Fruit fly (Drosophila melanogaster) whole organism, embryonic: ENCODE data around the gene Crys.
A peak's percentile ranks its signal among the peaks of the same experiment; 100 is the strongest.

Experiments used
- Atf6 ChIP-seq: fragments of 200-800 bp; sonication (Bioruptor generic); IDR thresholded peaks from 2 replicates; pipeline ENCODE4 v1.3.6; 2022; ENCODE audit warnings: missing biosample characterization, missing genetic modification characterization
- BEAF-32 ChIP-seq: fragments of 200-800 bp; sonication (Bioruptor generic); optimal IDR thresholded peaks from 3 replicates; lab custom pipeline; 2017; ENCODE audit warnings: missing biosample characterization, missing genetic modification characterization, mild to moderate bottlenecking, moderate library complexity, missing genetic modification reagents
- CG10654 ChIP-seq: fragments of 200-800 bp; sonication (Bioruptor generic); optimal IDR thresholded peaks from 2 replicates; lab custom pipeline; 2016; ENCODE audit warnings: missing biosample characterization, missing genetic modification characterization
- CG11504 ChIP-seq: fragments of 200-800 bp; sonication (Bioruptor generic); optimal IDR thresholded peaks from 3 replicates; lab custom pipeline; 2019; ENCODE audit warnings: missing biosample characterization, mild to moderate bottlenecking, missing genetic modification characterization, moderate library complexity
- CG11560 ChIP-seq: fragments of 200-800 bp; sonication (Bioruptor generic); IDR thresholded peaks from 3 replicates; pipeline ENCODE4 v1.3.6; 2022; ENCODE audit warnings: missing biosample characterization, missing genetic modification characterization
- CG12071 ChIP-seq: fragments of 200-800 bp; sonication (Bioruptor generic); optimal IDR thresholded peaks from 3 replicates; lab custom pipeline; 2018; ENCODE audit warnings: missing biosample characterization, mild to moderate bottlenecking, missing genetic modification characterization
- CG12659 ChIP-seq: fragments of 200-800 bp; sonication (Bioruptor generic); optimal IDR thresholded peaks from 3 replicates; lab custom pipeline; 2017; ENCODE audit warnings: mild to moderate bottlenecking, missing biosample characterization, missing genetic modification reagents, missing genetic modification characterization
- CG12744 ChIP-seq: fragments of 200-800 bp; sonication (Bioruptor generic); optimal IDR thresholded peaks from 2 replicates; lab custom pipeline; 2016; ENCODE audit warnings: missing biosample characterization, missing genetic modification characterization
- CG13424 ChIP-seq: fragments of 200-800 bp; sonication (Bioruptor generic); optimal IDR thresholded peaks from 2 replicates; lab custom pipeline; 2019; ENCODE audit warnings: missing biosample characterization, mild to moderate bottlenecking, missing genetic modification characterization, moderate library complexity
- CG14050 ChIP-seq: fragments of 200-800 bp; sonication (Bioruptor generic); IDR thresholded peaks from 3 replicates; pipeline ENCODE4 v1.3.6; 2022; ENCODE audit warnings: missing biosample characterization, missing genetic modification characterization
- CG14441 ChIP-seq: fragments of 200-800 bp; sonication (Bioruptor generic); IDR thresholded peaks from 2 replicates; pipeline ENCODE4 v1.3.6; 2022; ENCODE audit warnings: missing biosample characterization, missing genetic modification characterization
- CG15514 ChIP-seq: fragments of 200-800 bp; sonication (Bioruptor generic); optimal IDR thresholded peaks from 3 replicates; lab custom pipeline; 2017; ENCODE audit warnings: missing biosample characterization, missing genetic modification characterization, mild to moderate bottlenecking, moderate library complexity, missing genetic modification reagents
- CG1603 ChIP-seq: fragments of 200-800 bp; sonication (Bioruptor generic); optimal IDR thresholded peaks from 2 replicates; lab custom pipeline; 2019; ENCODE audit warnings: missing biosample characterization, mild to moderate bottlenecking, missing genetic modification characterization, moderate library complexity
- CG17328 ChIP-seq: fragments of 200-800 bp; sonication (Bioruptor generic); IDR thresholded peaks from 2 replicates; pipeline ENCODE4 v1.3.6; 2022; ENCODE audit warnings: missing biosample characterization, missing genetic modification characterization
- CG17385 ChIP-seq: fragments of 200-800 bp; sonication (Bioruptor generic); optimal IDR thresholded peaks from 3 replicates; lab custom pipeline; 2018; ENCODE audit warnings: missing biosample characterization, mild to moderate bottlenecking, missing genetic modification characterization
- CG18619 ChIP-seq: fragments of 200-800 bp; sonication (Bioruptor generic); optimal IDR thresholded peaks from 3 replicates; lab custom pipeline; 2017; ENCODE audit warnings: missing biosample characterization, mild to moderate bottlenecking, missing genetic modification characterization
- CG2120 ChIP-seq: fragments of 200-800 bp; sonication (Bioruptor generic); optimal IDR thresholded peaks from 3 replicates; lab custom pipeline; 2016; ENCODE audit warnings: missing biosample characterization, missing genetic modification characterization
- CG2678 ChIP-seq: fragments of 200-800 bp; sonication (Bioruptor generic); optimal IDR thresholded peaks from 3 replicates; lab custom pipeline; 2019; ENCODE audit warnings: missing biosample characterization, mild to moderate bottlenecking, missing genetic modification characterization, moderate library complexity
- CG32532 ChIP-seq: fragments of 200-800 bp; sonication (Bioruptor generic); IDR thresholded peaks from 2 replicates; pipeline ENCODE4 v1.3.6; 2022; ENCODE audit warnings: missing biosample characterization, missing genetic modification characterization
- CG32772 ChIP-seq: fragments of 200-800 bp; sonication (Bioruptor generic); IDR thresholded peaks from 2 replicates; pipeline ENCODE4 v1.3.6; 2022; ENCODE audit warnings: missing biosample characterization, missing genetic modification characterization
- CG33213 ChIP-seq: fragments of 200-800 bp; sonication (Bioruptor generic); optimal IDR thresholded peaks from 3 replicates; lab custom pipeline; 2016; ENCODE audit warnings: missing biosample characterization, missing genetic modification characterization
- CG3847 ChIP-seq: fragments of 200-800 bp; sonication (Bioruptor generic); IDR thresholded peaks from 2 replicates; pipeline ENCODE4 v1.3.6; 2022; ENCODE audit warnings: missing biosample characterization, missing genetic modification characterization
- CG4328 ChIP-seq: fragments of 200-800 bp; sonication (Bioruptor generic); optimal IDR thresholded peaks from 3 replicates; lab custom pipeline; 2017; ENCODE audit warnings: missing biosample characterization, missing genetic modification reagents, missing genetic modification characterization
- CG6654 ChIP-seq: fragments of 200-800 bp; sonication (Bioruptor generic); optimal IDR thresholded peaks from 2 replicates; lab custom pipeline; 2017; ENCODE audit warnings: missing biosample characterization, mild to moderate bottlenecking, missing genetic modification characterization
- CG6683 ChIP-seq: fragments of 200-800 bp; sonication (Bioruptor generic); optimal IDR thresholded peaks from 2 replicates; lab custom pipeline; 2017; ENCODE audit warnings: missing biosample characterization, mild to moderate bottlenecking, missing genetic modification characterization, missing genetic modification reagents
- CG9932 ChIP-seq: fragments of 200-800 bp; sonication (Bioruptor generic); IDR thresholded peaks from 2 replicates; pipeline ENCODE4 v1.3.6; 2022; ENCODE audit warnings: missing biosample characterization, missing genetic modification characterization
- D19B ChIP-seq: fragments of 200-800 bp; sonication (Bioruptor generic); optimal IDR thresholded peaks from 2 replicates; lab custom pipeline; 2017; ENCODE audit warnings: missing biosample characterization, mild to moderate bottlenecking, missing genetic modification characterization
- Dip3 ChIP-seq: fragments of 200-800 bp; sonication (Bioruptor generic); optimal IDR thresholded peaks from 3 replicates; lab custom pipeline; 2016; ENCODE audit warnings: missing biosample characterization, missing genetic modification characterization
- Fer3 ChIP-seq: fragments of 200-800 bp; sonication (Bioruptor generic); optimal IDR thresholded peaks from 2 replicates; lab custom pipeline; 2018; ENCODE audit warnings: missing biosample characterization, mild to moderate bottlenecking, missing genetic modification characterization, moderate library complexity
- GATAe ChIP-seq: fragments of 200-800 bp; sonication (Bioruptor generic); conservative IDR thresholded peaks from 2 replicates; pipeline ENCODE4 v1.3.6; 2022; ENCODE audit warnings: missing biosample characterization, missing genetic modification characterization
- H2.0 ChIP-seq: fragments of 200-800 bp; sonication (Bioruptor generic); IDR thresholded peaks from 2 replicates; pipeline ENCODE4 v1.3.6; 2022; ENCODE audit warnings: missing biosample characterization, missing genetic modification characterization
- Hmr ChIP-seq: fragments of 200-800 bp; sonication (Bioruptor generic); optimal IDR thresholded peaks from 3 replicates; lab custom pipeline; 2017; ENCODE audit warnings: mild to moderate bottlenecking, missing biosample characterization, missing genetic modification reagents, missing genetic modification characterization
- Hr39 ChIP-seq: fragments of >200 bp; optimal IDR thresholded peaks from 2 replicates; lab custom pipeline; 2017
- NFAT ChIP-seq: fragments of 200-800 bp; sonication (Bioruptor generic); IDR thresholded peaks from 2 replicates; pipeline ENCODE4 v1.3.6; 2022; ENCODE audit warnings: missing biosample characterization, missing genetic modification characterization
- NfI ChIP-seq: fragments of 200-800 bp; sonication (Bioruptor generic); optimal IDR thresholded peaks from 3 replicates; lab custom pipeline; 2018; ENCODE audit warnings: missing biosample characterization, mild to moderate bottlenecking, missing genetic modification characterization, moderate library complexity
- Poxn ChIP-seq: fragments of 200-800 bp; sonication (Bioruptor generic); IDR thresholded peaks from 2 replicates; pipeline ENCODE4 v1.3.6; 2022; ENCODE audit warnings: missing biosample characterization, missing genetic modification characterization
- Ptx1 ChIP-seq: fragments of 200-800 bp; sonication (Bioruptor generic); IDR thresholded peaks from 2 replicates; pipeline ENCODE4 v1.3.6; 2022; ENCODE audit warnings: missing biosample characterization, missing genetic modification characterization
- cad ChIP-seq: fragments of >200 bp; optimal IDR thresholded peaks from 2 replicates; lab custom pipeline; 2017; ENCODE audit warnings: missing biosample characterization, missing genetic modification characterization
- chm ChIP-seq: fragments of 200-800 bp; sonication (Bioruptor generic); IDR thresholded peaks from 2 replicates; pipeline ENCODE4 v1.3.6; 2022; ENCODE audit warnings: missing biosample characterization, missing genetic modification characterization
- croc ChIP-seq: fragments of 200-800 bp; sonication (Bioruptor generic); conservative IDR thresholded peaks from 3 replicates; pipeline ENCODE4 v1.3.6; 2022; ENCODE audit warnings: missing biosample characterization, missing genetic modification characterization
- fd3F ChIP-seq: fragments of 200-800 bp; sonication (Bioruptor generic); optimal IDR thresholded peaks from 2 replicates; lab custom pipeline; 2018; ENCODE audit warnings: missing biosample characterization, mild to moderate bottlenecking, missing genetic modification characterization, moderate library complexity
- grn ChIP-seq: fragments of 200-800 bp; sonication (Bioruptor generic); optimal IDR thresholded peaks from 3 replicates; lab custom pipeline; 2017; ENCODE audit warnings: missing biosample characterization, missing genetic modification characterization
- gro ChIP-seq: fragments of 200-800 bp; sonication (Bioruptor generic); optimal IDR thresholded peaks from 2 replicates; lab custom pipeline; 2016; ENCODE audit warnings: missing biosample characterization, missing genetic modification characterization
- lilli ChIP-seq: fragments of 200-800 bp; sonication (Bioruptor generic); optimal IDR thresholded peaks from 3 replicates; lab custom pipeline; 2016; ENCODE audit warnings: missing biosample characterization, missing genetic modification characterization
- org-1 ChIP-seq: fragments of 200-800 bp; sonication (Bioruptor generic); optimal IDR thresholded peaks from 2 replicates; lab custom pipeline; 2017; ENCODE audit warnings: missing biosample characterization, missing genetic modification characterization
- pan ChIP-seq, 4 experiments: fragments of >200 bp in 3 of 4; fragments of 200-800 bp in 1 of 4; sonication (Bioruptor generic) in 1 of 4; optimal IDR thresholded peaks in 3 of 4; IDR thresholded peaks in 1 of 4; 2 replicates each; pipeline versions ENCODE4 v1.3.6 to Lab custom; 2017 to 2022; ENCODE audit warnings: missing biosample characterization in 2 of 4, missing genetic modification characterization in 2 of 4, mixed read lengths in 1 of 4
- prd ChIP-seq, 3 experiments: fragments of >200 bp in 2 of 3; fragments of 200-800 bp in 1 of 3; sonication (Bioruptor generic) in 1 of 3; optimal IDR thresholded peaks in 2 of 3; IDR thresholded peaks in 1 of 3; 2 replicates in 2 of 3; 3 replicates in 1 of 3; pipeline versions ENCODE4 v1.3.6 to Lab custom; 2017 to 2022; ENCODE audit warnings: missing biosample characterization in 1 of 3, missing genetic modification characterization in 1 of 3
- repo ChIP-seq: fragments of 200-800 bp; sonication (Bioruptor generic); optimal IDR thresholded peaks from 2 replicates; lab custom pipeline; 2016; ENCODE audit warnings: missing biosample characterization, missing genetic modification characterization
- tap ChIP-seq: fragments of 200-800 bp; optimal IDR thresholded peaks from 3 replicates; lab custom pipeline; 2019; ENCODE audit warnings: missing biosample characterization, mild to moderate bottlenecking, missing genetic modification characterization, moderate library complexity

Crys gene

dm6 chr2L:11902483-11902882 is 41.4 kb upstream of the Crys start (continued):
- TF ChIP-seq CG12659 (peak; percentile 3), CG12744 (GFP tag; lab: Kevin White, UChicago) (no peak), CG9932 (GFP tag; lab: Robert Waterston, UW) (peak; percentile 50), CG32532 (peak; percentile 67), NFAT (GFP tag; lab: Robert Waterston, UW) (0 out of 2 replicates have a peak, but pooled peaks have one; percentile 13), grn (GFP tag; lab: Kevin White, UChicago) (no peak), CG6654 (no peak), lilli (GFP tag; lab: Kevin White, UChicago) (peak; percentile 51), CG10654 (no peak), prd (optimal IDR thresholded peaks at IDR 0.05; lab: Kevin White, UChicago) (no peak), prd (GFP tag; IDR thresholded peaks at IDR 0.05; lab: Robert Waterston, UW) (peak; percentile 55; the same call in 1 of the 3 replicates), repo (no peak), CG3847 (GFP tag; lab: Robert Waterston, UW) (0 out of 2 replicates have a peak, but pooled peaks have one; percentile 16), CG2678 (peak; percentile 51), CG18619 (peak; percentile 22), org-1 (GFP tag; lab: Kevin White, UChicago) (peak; percentile 7), pan (optimal IDR thresholded peaks at IDR 0.05; lab: Kevin White, UChicago) (no peak), pan (GFP tag; optimal IDR thresholded peaks at IDR 0.05 in 1 of 2, IDR thresholded peaks at IDR 0.05 in 1 of 2) (peak in 1 of 2 experiments; percentile 36), cad (GFP tag; lab: Kevin White, UChicago) (no peak), CG15514 (GFP tag; lab: Kevin White, UChicago) (peak; percentile 23), D19B (GFP tag; lab: Kevin White, UChicago) (peak; percentile 8), CG13424 (peak; percentile 25), CG12071 (peak; percentile 25), CG1603 (tag; lab: Kevin White, UChicago) (peak; percentile 12), Fer3 (tag; lab: Kevin White, UChicago) (peak; percentile 33), CG14441 (peak; percentile 49; the same call in 1 of the 2 replicates), Dip3 (GFP tag; lab: Kevin White, UChicago) (no peak), CG32772 (GFP tag; lab: Robert Waterston, UW) (peak; percentile 51; the same call in 1 of the 2 replicates), H2.0 (0 out of 2 replicates have a peak, but pooled peaks have one; percentile 16), CG4328 (GFP tag; lab: Kevin White, UChicago) (no peak), Ptx1 (peak; percentile 26; the same call in 1 of the 2 replicates), CG2120 (GFP tag; lab: Kevin White, UChicago) (peak; percentile 61), BEAF-32 (no peak), tap (tag; lab: Kevin White, UChicago) (no peak), Hr39 (no peak), NfI (GFP tag; lab: Kevin White, UChicago) (peak; percentile 34), fd3F (GFP tag; lab: Kevin White, UChicago) (peak; percentile 30), croc (GFP tag; lab: Robert Waterston, UW) (no peak), CG6683 (no peak), CG11504 (peak; percentile 40), Atf6 (GFP tag; lab: Robert Waterston, UW) (0 out of 2 replicates have a peak, but pooled peaks have one; percentile 19), chm (peak; percentile 31; the same call in 1 of the 2 replicates), gro (peak; percentile 10), CG11560 (tag; lab: Robert Waterston, UW) (peak; percentile 21; the same call in 1 of the 3 replicates), CG17328 (GFP tag; lab: Robert Waterston, UW) (peak; percentile 34; the same call in 1 of the 2 replicates), GATAe (GFP tag; lab: Robert Waterston, UW) (0 out of 2 replicates have a peak, but pooled peaks have one; percentile 29), CG33213 (GFP tag; lab: Kevin White, UChicago) (no peak), CG17385 (GFP tag; lab: Kevin White, UChicago) (peak; percentile 34), Poxn (GFP tag; lab: Robert Waterston, UW) (0 out of 2 replicates have a peak, but pooled peaks have one; percentile 18), CG14050 (GFP tag; lab: Robert Waterston, UW) (no peak), Hmr (GFP tag; lab: Kevin White, UChicago) (peak; percentile 43)
